Fruit fly (Drosophila melanogaster) whole organism, pupa: Measurements from ENCODE around the gene CG4546.

Experiments
- CG10348 ChIP-seq: fragments of 200-800 bp; sonication (Bioruptor generic); IDR thresholded peaks from 2 replicates; pipeline ENCODE4 v1.3.6; 2022; ENCODE audit warnings: missing biosample characterization, missing genetic modification characterization
- CG14655 ChIP-seq: fragments of 200-800 bp; sonication (Bioruptor generic); optimal IDR thresholded peaks from 3 replicates; lab custom pipeline; 2017; ENCODE audit warnings: mild to moderate bottlenecking, missing biosample characterization, missing genetic modification reagents, missing genetic modification characterization
- CG32121 ChIP-seq: fragments of 200-800 bp; sonication (Bioruptor generic); IDR thresholded peaks from 2 replicates; pipeline ENCODE4 v1.3.6; 2022; ENCODE audit warnings: missing biosample characterization, missing genetic modification characterization
- D1 ChIP-seq: fragments of 200-800 bp; sonication (Bioruptor generic); optimal IDR thresholded peaks from 2 replicates; lab custom pipeline; 2018; ENCODE audit warnings: missing biosample characterization, mild to moderate bottlenecking, missing genetic modification characterization, moderate library complexity
- EcR ChIP-seq: fragments of 200-800 bp; sonication (Bioruptor generic); optimal IDR thresholded peaks from 3 replicates; lab custom pipeline; 2019; ENCODE audit warnings: missing biosample characterization, missing genetic modification characterization, mild to moderate bottlenecking, moderate library complexity, missing genetic modification reagents
- Ets98B ChIP-seq: fragments of 200-800 bp; sonication (Bioruptor generic); IDR thresholded peaks from 2 replicates; pipeline ENCODE4 v1.3.6; 2022; ENCODE audit warnings: missing biosample characterization, missing genetic modification characterization
- gl ChIP-seq: fragments of 200-800 bp; sonication (Bioruptor generic); optimal IDR thresholded peaks from 2 replicates; lab custom pipeline; 2018; ENCODE audit warnings: missing biosample characterization, mild to moderate bottlenecking, missing genetic modification characterization

dm6 chr3R:15832525-15832924 lies 13.8 kb upstream of the CG4546 start, which contains the start of gene rec:
- TF ChIP-seq D1 (tag; lab: Kevin White, UChicago), result no peak
- no peak for TF ChIP-seq Ets98B (GFP tag; lab: Robert Waterston, UW)
- no peak for TF ChIP-seq EcR (GFP tag; lab: Kevin White, UChicago)
- TF ChIP-seq CG32121 (GFP tag; lab: Robert Waterston, UW), result no peak
- no peak for TF ChIP-seq CG10348 (GFP tag; lab: Robert Waterston, UW)
- no peak for TF ChIP-seq gl (tag; lab: Kevin White, UChicago)
- no peak for TF ChIP-seq CG14655
